Fruit fly (Drosophila melanogaster) whole organism, embryonic: ENCODE measurements around the gene dock.

Source experiments
- Antp ChIP-seq: fragments of 200-800 bp; sonication (Bioruptor generic); optimal IDR thresholded peaks from 3 replicates; lab custom pipeline; 2016; ENCODE audit warnings: missing biosample characterization, missing genetic modification characterization
- Atf6 ChIP-seq: fragments of 200-800 bp; sonication (Bioruptor generic); IDR thresholded peaks from 2 replicates; pipeline ENCODE4 v1.3.6; 2022; ENCODE audit warnings: missing biosample characterization, missing genetic modification characterization
- Bgb ChIP-seq: fragments of 200-800 bp; sonication (Bioruptor generic); IDR thresholded peaks from 2 replicates; pipeline ENCODE4 v1.3.6; 2022; ENCODE audit warnings: missing biosample characterization, missing genetic modification characterization; ENCODE audit not compliant: partially characterized antibody
- Blimp-1 ChIP-seq: fragments of 200-800 bp; sonication (Bioruptor generic); optimal IDR thresholded peaks from 3 replicates; lab custom pipeline; 2018; ENCODE audit warnings: missing biosample characterization, missing genetic modification characterization, mild to moderate bottlenecking, moderate library complexity, missing genetic modification reagents
- CG11560 ChIP-seq: fragments of 200-800 bp; sonication (Bioruptor generic); IDR thresholded peaks from 3 replicates; pipeline ENCODE4 v1.3.6; 2022; ENCODE audit warnings: missing biosample characterization, missing genetic modification characterization
- CG12236 ChIP-seq: fragments of 200-800 bp; sonication (Bioruptor generic); optimal IDR thresholded peaks from 2 replicates; lab custom pipeline; 2016; ENCODE audit warnings: missing biosample characterization, missing genetic modification characterization
- CG1233 ChIP-seq: fragments of 200-800 bp; sonication (Bioruptor generic); optimal IDR thresholded peaks from 4 replicates; lab custom pipeline; 2018; ENCODE audit warnings: missing biosample characterization, mild to moderate bottlenecking, missing genetic modification characterization
- CG12942 ChIP-seq: fragments of 200-800 bp; sonication (Bioruptor generic); optimal IDR thresholded peaks from 3 replicates; lab custom pipeline; 2016; ENCODE audit warnings: missing biosample characterization, missing genetic modification characterization
- CG1602 ChIP-seq: fragments of 200-800 bp; sonication (Bioruptor generic); optimal IDR thresholded peaks from 3 replicates; lab custom pipeline; 2016; ENCODE audit warnings: missing biosample characterization, missing genetic modification characterization
- CG17385 ChIP-seq: fragments of 200-800 bp; sonication (Bioruptor generic); optimal IDR thresholded peaks from 3 replicates; lab custom pipeline; 2018; ENCODE audit warnings: missing biosample characterization, mild to moderate bottlenecking, missing genetic modification characterization
- CG18619 ChIP-seq: fragments of 200-800 bp; sonication (Bioruptor generic); optimal IDR thresholded peaks from 3 replicates; lab custom pipeline; 2017; ENCODE audit warnings: missing biosample characterization, mild to moderate bottlenecking, missing genetic modification characterization
- CG2199 ChIP-seq: fragments of 200-800 bp; sonication (Bioruptor generic); IDR thresholded peaks from 3 replicates; pipeline ENCODE4 v1.3.6; 2022; ENCODE audit warnings: missing biosample characterization, missing genetic modification characterization
- CG32767 ChIP-seq: fragments of 200-800 bp; sonication (Bioruptor generic); IDR thresholded peaks from 2 replicates; pipeline ENCODE4 v1.3.6; 2022; ENCODE audit warnings: missing biosample characterization, missing genetic modification characterization
- CG3847 ChIP-seq: fragments of 200-800 bp; sonication (Bioruptor generic); IDR thresholded peaks from 2 replicates; pipeline ENCODE4 v1.3.6; 2022; ENCODE audit warnings: missing biosample characterization, missing genetic modification characterization
- CG4328 ChIP-seq: fragments of 200-800 bp; sonication (Bioruptor generic); optimal IDR thresholded peaks from 3 replicates; lab custom pipeline; 2017; ENCODE audit warnings: missing biosample characterization, missing genetic modification reagents, missing genetic modification characterization
- CG4730 ChIP-seq: fragments of 200-800 bp; sonication (Bioruptor generic); IDR thresholded peaks from 2 replicates; pipeline ENCODE4 v1.3.6; 2022; ENCODE audit warnings: missing biosample characterization, missing genetic modification characterization
- CG6254 ChIP-seq: fragments of 200-800 bp; sonication (Bioruptor generic); optimal IDR thresholded peaks from 3 replicates; lab custom pipeline; 2017; ENCODE audit warnings: mild to moderate bottlenecking, missing biosample characterization, missing genetic modification reagents, missing genetic modification characterization
- CG7357 ChIP-seq: fragments of 200-800 bp; sonication (Bioruptor generic); IDR thresholded peaks from 3 replicates; pipeline ENCODE4 v1.3.6; 2022; ENCODE audit warnings: missing biosample characterization, missing genetic modification characterization
- CG8924 ChIP-seq: fragments of 200-800 bp; optimal IDR thresholded peaks from 3 replicates; lab custom pipeline; 2019; ENCODE audit warnings: missing biosample characterization, mild to moderate bottlenecking, missing genetic modification characterization, moderate library complexity
- Camta ChIP-seq: fragments of 200-800 bp; sonication (Bioruptor generic); optimal IDR thresholded peaks from 2 replicates; lab custom pipeline; 2016; ENCODE audit warnings: missing biosample characterization, missing genetic modification characterization
- D ChIP-seq, 2 experiments: fragments of 200-800 bp in 1 of 2; fragments of >200 bp in 1 of 2; sonication (Bioruptor generic) in 1 of 2; optimal IDR thresholded peaks; 2 replicates in 1 of 2; 3 replicates in 1 of 2; lab custom pipeline; 2017; ENCODE audit warnings: mild to moderate bottlenecking in 1 of 2, missing biosample characterization in 1 of 2, missing genetic modification characterization in 1 of 2, missing genetic modification reagents in 1 of 2
- Doc2 ChIP-seq: fragments of 200-800 bp; sonication (Bioruptor generic); IDR thresholded peaks from 2 replicates; pipeline ENCODE4 v1.3.6; 2022; ENCODE audit warnings: missing biosample characterization, missing genetic modification characterization
- H15 ChIP-seq: fragments of 200-800 bp; sonication (Bioruptor generic); IDR thresholded peaks from 3 replicates; pipeline ENCODE4 v1.3.6; 2022; ENCODE audit warnings: missing biosample characterization, missing genetic modification characterization
- Lpt ChIP-seq: fragments of >200 bp; optimal IDR thresholded peaks from 2 replicates; lab custom pipeline; 2018; ENCODE audit warnings: missing biosample characterization, missing genetic modification characterization
- Max ChIP-seq: fragments of 200-800 bp; sonication (Bioruptor generic); optimal IDR thresholded peaks from 2 replicates; lab custom pipeline; 2016; ENCODE audit warnings: missing biosample characterization, mild to moderate bottlenecking, missing genetic modification characterization
- Med ChIP-seq: fragments of 200-800 bp; sonication (Bioruptor generic); peaks from one replicate; lab custom pipeline; 2016; ENCODE audit warnings: missing biosample characterization, missing genetic modification characterization, mild to moderate bottlenecking, inconsistent platforms, moderate library complexity
- Nf-YB ChIP-seq: fragments of 200-800 bp; sonication (Bioruptor generic); optimal IDR thresholded peaks from 3 replicates; lab custom pipeline; 2019; ENCODE audit warnings: missing biosample characterization, mild to moderate bottlenecking, missing genetic modification characterization, moderate library complexity
- Poxn ChIP-seq: fragments of 200-800 bp; sonication (Bioruptor generic); IDR thresholded peaks from 2 replicates; pipeline ENCODE4 v1.3.6; 2022; ENCODE audit warnings: missing biosample characterization, missing genetic modification characterization
- Ssrp ChIP-seq: fragments of 200-800 bp; sonication (Bioruptor generic); optimal IDR thresholded peaks from 2 replicates; lab custom pipeline; 2018; ENCODE audit warnings: missing biosample characterization, mild to moderate bottlenecking, missing genetic modification characterization, moderate library complexity
- Taf1 ChIP-seq: fragments of 200-800 bp; sonication (Bioruptor generic); IDR thresholded peaks from 2 replicates; pipeline ENCODE4 v1.3.6; 2022; ENCODE audit warnings: missing biosample characterization, missing genetic modification characterization
- corto ChIP-seq: fragments of 200-800 bp; sonication (Bioruptor generic); optimal IDR thresholded peaks from 2 replicates; lab custom pipeline; 2016; ENCODE audit warnings: missing biosample characterization, mild to moderate bottlenecking, missing genetic modification characterization, moderate library complexity
- crol ChIP-seq: fragments of 200-800 bp; sonication (Bioruptor generic); IDR thresholded peaks from 2 replicates; pipeline ENCODE4 v1.3.6; 2022; ENCODE audit warnings: missing biosample characterization, missing genetic modification characterization
- da ChIP-seq: fragments of 200-800 bp; sonication (Bioruptor generic); optimal IDR thresholded peaks from 2 replicates; lab custom pipeline; 2016; ENCODE audit warnings: missing biosample characterization, missing genetic modification characterization
- ems ChIP-seq: fragments of 200-800 bp; sonication (Bioruptor generic); optimal IDR thresholded peaks from 3 replicates; lab custom pipeline; 2016; ENCODE audit warnings: missing biosample characterization, missing genetic modification characterization
- ken ChIP-seq: fragments of 200-800 bp; sonication (Bioruptor generic); IDR thresholded peaks from 3 replicates; pipeline ENCODE4 v1.3.6; 2022; ENCODE audit warnings: missing biosample characterization, missing genetic modification characterization
- knrl ChIP-seq: fragments of 200-800 bp; sonication (Bioruptor generic); IDR thresholded peaks from 3 replicates; pipeline ENCODE4 v1.3.6; 2022; ENCODE audit warnings: missing biosample characterization, missing genetic modification characterization; ENCODE audit not compliant: partially characterized antibody
- lbe ChIP-seq: fragments of 200-800 bp; sonication (Bioruptor generic); optimal IDR thresholded peaks from 2 replicates; lab custom pipeline; 2016; ENCODE audit warnings: missing biosample characterization, mild to moderate bottlenecking, missing genetic modification characterization
- lola ChIP-seq, 3 experiments: fragments of >200 bp in 2 of 3; fragments of 200-800 bp in 1 of 3; sonication (Bioruptor generic) in 1 of 3; optimal IDR thresholded peaks; 2 replicates each; lab custom pipeline; 2017 to 2019; ENCODE audit warnings: missing biosample characterization in 3 of 3, missing genetic modification characterization in 3 of 3, mild to moderate bottlenecking in 1 of 3, moderate library complexity in 1 of 3
- mld ChIP-seq: fragments of 200-800 bp; sonication (Bioruptor generic); IDR thresholded peaks from 3 replicates; pipeline ENCODE4 v1.3.6; 2022; ENCODE audit warnings: missing biosample characterization, missing genetic modification characterization; ENCODE audit not compliant: partially characterized antibody
- pan ChIP-seq, 4 experiments: fragments of >200 bp in 3 of 4; fragments of 200-800 bp in 1 of 4; sonication (Bioruptor generic) in 1 of 4; optimal IDR thresholded peaks in 3 of 4; IDR thresholded peaks in 1 of 4; 2 replicates each; pipeline versions ENCODE4 v1.3.6 to Lab custom; 2017 to 2022; ENCODE audit warnings: missing biosample characterization in 2 of 4, missing genetic modification characterization in 2 of 4, mixed read lengths in 1 of 4
- phol ChIP-seq: fragments of 200-800 bp; sonication (Bioruptor generic); optimal IDR thresholded peaks from 3 replicates; lab custom pipeline; 2018; ENCODE audit warnings: missing biosample characterization, mild to moderate bottlenecking, missing genetic modification characterization, moderate library complexity
- repo ChIP-seq: fragments of 200-800 bp; sonication (Bioruptor generic); optimal IDR thresholded peaks from 2 replicates; lab custom pipeline; 2016; ENCODE audit warnings: missing biosample characterization, missing genetic modification characterization
- rib ChIP-seq: fragments of 200-800 bp; sonication (Bioruptor generic); IDR thresholded peaks from 2 replicates; pipeline ENCODE4 v1.3.6; 2022; ENCODE audit warnings: missing biosample characterization, missing genetic modification characterization
- row ChIP-seq: fragments of 200-800 bp; sonication (Bioruptor generic); IDR thresholded peaks from 3 replicates; pipeline ENCODE4 v1.3.6; 2022; ENCODE audit warnings: missing biosample characterization, missing genetic modification characterization
- slou ChIP-seq: fragments of 200-800 bp; sonication (Bioruptor generic); optimal IDR thresholded peaks from 3 replicates; lab custom pipeline; 2016; ENCODE audit warnings: missing biosample characterization, missing genetic modification characterization
- tna ChIP-seq: fragments of 200-800 bp; sonication (Bioruptor generic); IDR thresholded peaks from 2 replicates; pipeline ENCODE4 v1.3.6; 2022; ENCODE audit warnings: missing biosample characterization, missing genetic modification characterization; ENCODE audit not compliant: partially characterized antibody
- twi ChIP-seq: fragments of 200-800 bp; optimal IDR thresholded peaks from 2 replicates; lab custom pipeline; 2019; ENCODE audit warnings: missing biosample characterization, mild to moderate bottlenecking, missing genetic modification characterization, moderate library complexity
- tx ChIP-seq: fragments of 200-800 bp; sonication (Bioruptor generic); optimal IDR thresholded peaks from 2 replicates; lab custom pipeline; 2016; ENCODE audit warnings: missing biosample characterization, missing genetic modification characterization

Gene dock

dm6 chr2L:827516-828362 lies 2.0 kb downstream of the dock start (continued):
- TF ChIP-seq pan (optimal IDR thresholded peaks at IDR 0.05; lab: Kevin White, UChicago) = no peak
- no peak for TF ChIP-seq pan (GFP tag; optimal IDR thresholded peaks at IDR 0.05 in 1 of 2, IDR thresholded peaks at IDR 0.05 in 1 of 2)
- no peak for TF ChIP-seq Taf1
- TF ChIP-seq CG1602 (GFP tag; lab: Kevin White, UChicago) = peak; percentile 49
- no peak for TF ChIP-seq CG3847
- TF ChIP-seq Doc2 (GFP tag; lab: Robert Waterston, UW) = no peak
- TF ChIP-seq H15 = 0 out of 3 replicates have a peak, but pooled peaks have one; percentile 14
- TF ChIP-seq mld (GFP tag; lab: Robert Waterston, UW) = no peak
- TF ChIP-seq lola (GFP tag; optimal IDR thresholded peaks at IDR 0.05; lab: Kevin White, UChicago) = peak in 1 of 3 experiments; percentile 41
- TF ChIP-seq CG17385 (GFP tag; lab: Kevin White, UChicago) = peak; percentile 48
- no peak for TF ChIP-seq Bgb (GFP tag; lab: Robert Waterston, UW)
- no peak for TF ChIP-seq Lpt (GFP tag; lab: Kevin White, UChicago)
- TF ChIP-seq slou (GFP tag; lab: Kevin White, UChicago) = no peak
- TF ChIP-seq CG18619 (GFP tag; lab: Kevin White, UChicago) = peak; percentile 9
- peak; percentile 47 for TF ChIP-seq CG12942 (GFP tag; lab: Kevin White, UChicago)
- TF ChIP-seq CG12236 (GFP tag; lab: Kevin White, UChicago) = no peak
- no peak for TF ChIP-seq ken (GFP tag; lab: Robert Waterston, UW)
- TF ChIP-seq D (optimal IDR thresholded peaks at IDR 0.05; lab: Kevin White, UChicago) = no peak
- peak; percentile 62 for TF ChIP-seq D (GFP tag; optimal IDR thresholded peaks at IDR 0.05; lab: Kevin White, UChicago)
- TF ChIP-seq CG11560 (tag; lab: Robert Waterston, UW) = no peak
- TF ChIP-seq row (GFP tag; lab: Robert Waterston, UW) = peak; percentile 64; the same call in 2 of the 3 replicates
- TF ChIP-seq Ssrp (tag; lab: Kevin White, UChicago) = peak; percentile 48
- no peak for TF ChIP-seq twi
- TF ChIP-seq CG7357 (GFP tag; lab: Robert Waterston, UW) = no peak
- no peak for TF ChIP-seq corto (GFP tag; lab: Kevin White, UChicago)
- no peak for TF ChIP-seq crol (GFP tag; lab: Robert Waterston, UW)
- no peak for TF ChIP-seq CG6254 (GFP tag; lab: Kevin White, UChicago)
- peak; percentile 31; the same call in 1 of the 3 replicates for TF ChIP-seq CG2199
- no peak for TF ChIP-seq Poxn (GFP tag; lab: Robert Waterston, UW)
- no peak for TF ChIP-seq tx
- TF ChIP-seq Max (GFP tag; lab: Kevin White, UChicago) = no peak
- TF ChIP-seq repo = no peak
- TF ChIP-seq CG32767 (GFP tag; lab: Robert Waterston, UW) = peak; percentile 27; the same call in 1 of the 2 replicates
- peak; percentile 20 for TF ChIP-seq Nf-YB (GFP tag; lab: Kevin White, UChicago)
- no peak for TF ChIP-seq knrl
- no peak for TF ChIP-seq lbe (GFP tag; lab: Kevin White, UChicago)
- no peak for TF ChIP-seq rib (GFP tag; lab: Robert Waterston, UW)
- peak; percentile 74 for TF ChIP-seq Med (GFP tag; lab: Kevin White, UChicago)
- no peak for TF ChIP-seq da
- TF ChIP-seq ems (GFP tag; lab: Kevin White, UChicago) = no peak
- no peak for TF ChIP-seq CG4730 (GFP tag; lab: Robert Waterston, UW)
- TF ChIP-seq CG1233 = no peak
- peak; percentile 56 for TF ChIP-seq Blimp-1
- peak; percentile 5 for TF ChIP-seq CG4328 (GFP tag; lab: Kevin White, UChicago)
- TF ChIP-seq phol (tag; lab: Kevin White, UChicago) = peak; percentile 52
- peak; percentile 59 for TF ChIP-seq CG8924 (tag; lab: Kevin White, UChicago)
- no peak for TF ChIP-seq tna (GFP tag; lab: Robert Waterston, UW)
- TF ChIP-seq Antp = no peak
- no peak for TF ChIP-seq Camta
- TF ChIP-seq Atf6 (GFP tag; lab: Robert Waterston, UW) = no peak
